Fruit fly (Drosophila melanogaster): Measurements from ENCODE around the gene Tektin-C.

- no peak for TF ChIP-seq CTCF (optimal IDR thresholded peaks at IDR 0.05)
- no peak for TF ChIP-seq CG8478 (optimal IDR thresholded peaks at IDR 0.05)
Observed at dm6 chr3L:5835431-5835830, 39.1 kb upstream of the Tektin-C start.
